Fruit fly (Drosophila melanogaster) whole organism, embryonic: Measurements from ENCODE around the gene Shmt.

Source experiments
- Ada2b ChIP-seq: fragments of 200-800 bp; sonication (Bioruptor generic); IDR thresholded peaks from 2 replicates; pipeline ENCODE4 v1.3.6; 2022; ENCODE audit warnings: missing biosample characterization, missing genetic modification characterization
- B-H2 ChIP-seq: fragments of 200-800 bp; sonication (Bioruptor generic); optimal IDR thresholded peaks from 2 replicates; lab custom pipeline; 2018; ENCODE audit warnings: missing biosample characterization, mild to moderate bottlenecking, missing genetic modification characterization
- Bdp1 ChIP-seq: fragments of 200-800 bp; sonication (Bioruptor generic); optimal IDR thresholded peaks from 3 replicates; lab custom pipeline; 2016; ENCODE audit warnings: missing biosample characterization, missing genetic modification characterization
- CG11560 ChIP-seq: fragments of 200-800 bp; sonication (Bioruptor generic); IDR thresholded peaks from 3 replicates; pipeline ENCODE4 v1.3.6; 2022; ENCODE audit warnings: missing biosample characterization, missing genetic modification characterization
- CG14860 ChIP-seq: fragments of 200-800 bp; sonication (Bioruptor generic); IDR thresholded peaks from 3 replicates; pipeline ENCODE4 v1.3.6; 2022; ENCODE audit warnings: missing biosample characterization, missing genetic modification characterization; ENCODE audit not compliant: partially characterized antibody
- CG15073 ChIP-seq: fragments of 200-800 bp; sonication (Bioruptor generic); optimal IDR thresholded peaks from 2 replicates; lab custom pipeline; 2016; ENCODE audit warnings: missing biosample characterization, missing genetic modification characterization
- CG1529 ChIP-seq: fragments of 200-800 bp; sonication (Bioruptor generic); optimal IDR thresholded peaks from 3 replicates; lab custom pipeline; 2018; ENCODE audit warnings: missing biosample characterization, missing genetic modification characterization
- CG15479 ChIP-seq: fragments of 200-800 bp; sonication (Bioruptor generic); optimal IDR thresholded peaks from 3 replicates; lab custom pipeline; 2019; ENCODE audit warnings: missing biosample characterization, mild to moderate bottlenecking, missing genetic modification characterization, moderate library complexity
- CG1603 ChIP-seq: fragments of 200-800 bp; sonication (Bioruptor generic); optimal IDR thresholded peaks from 2 replicates; lab custom pipeline; 2019; ENCODE audit warnings: missing biosample characterization, mild to moderate bottlenecking, missing genetic modification characterization, moderate library complexity
- CG17568 ChIP-seq: fragments of 200-800 bp; sonication (Bioruptor generic); optimal IDR thresholded peaks from 2 replicates; lab custom pipeline; 2018; ENCODE audit warnings: missing biosample characterization, mild to moderate bottlenecking, missing genetic modification characterization, moderate library complexity
- CG1792 ChIP-seq: fragments of 200-800 bp; sonication (Bioruptor generic); optimal IDR thresholded peaks from 2 replicates; lab custom pipeline; 2016; ENCODE audit warnings: missing biosample characterization, missing genetic modification characterization
- CG2120 ChIP-seq: fragments of 200-800 bp; sonication (Bioruptor generic); optimal IDR thresholded peaks from 3 replicates; lab custom pipeline; 2016; ENCODE audit warnings: missing biosample characterization, missing genetic modification characterization
- CG33213 ChIP-seq: fragments of 200-800 bp; sonication (Bioruptor generic); optimal IDR thresholded peaks from 3 replicates; lab custom pipeline; 2016; ENCODE audit warnings: missing biosample characterization, missing genetic modification characterization
- CG3847 ChIP-seq: fragments of 200-800 bp; sonication (Bioruptor generic); IDR thresholded peaks from 2 replicates; pipeline ENCODE4 v1.3.6; 2022; ENCODE audit warnings: missing biosample characterization, missing genetic modification characterization
- CG7556 ChIP-seq: fragments of 200-800 bp; sonication (Bioruptor generic); optimal IDR thresholded peaks from 2 replicates; lab custom pipeline; 2017; ENCODE audit warnings: missing biosample characterization, mild to moderate bottlenecking, missing genetic modification characterization
- CG7928 ChIP-seq: fragments of 200-800 bp; sonication (Bioruptor generic); optimal IDR thresholded peaks from 2 replicates; lab custom pipeline; 2017; ENCODE audit warnings: missing biosample characterization, mild to moderate bottlenecking, missing genetic modification characterization
- CG8089 ChIP-seq: fragments of 200-800 bp; sonication (Bioruptor generic); optimal IDR thresholded peaks from 3 replicates; lab custom pipeline; 2016; ENCODE audit warnings: missing biosample characterization, missing genetic modification characterization
- CG9817 ChIP-seq: fragments of 200-800 bp; sonication (Bioruptor generic); optimal IDR thresholded peaks from 2 replicates; lab custom pipeline; 2018; ENCODE audit warnings: missing biosample characterization, mild to moderate bottlenecking, missing genetic modification characterization, moderate library complexity
- CHES-1-like ChIP-seq: fragments of 200-800 bp; sonication (Bioruptor generic); optimal IDR thresholded peaks from 2 replicates; lab custom pipeline; 2016; ENCODE audit warnings: missing biosample characterization, missing genetic modification characterization
- Camta ChIP-seq: fragments of 200-800 bp; sonication (Bioruptor generic); optimal IDR thresholded peaks from 2 replicates; lab custom pipeline; 2016; ENCODE audit warnings: missing biosample characterization, missing genetic modification characterization
- Chrac-16 ChIP-seq: fragments of 200-800 bp; sonication (Bioruptor generic); optimal IDR thresholded peaks from 3 replicates; lab custom pipeline; 2016; ENCODE audit warnings: missing biosample characterization, missing genetic modification characterization
- E2f2 ChIP-seq: fragments of 200-800 bp; sonication (Bioruptor generic); IDR thresholded peaks from 2 replicates; pipeline ENCODE4 v1.3.6; 2022; ENCODE audit warnings: missing biosample characterization, missing genetic modification characterization
- Fer1 ChIP-seq: fragments of 200-800 bp; sonication (Bioruptor generic); optimal IDR thresholded peaks from 2 replicates; lab custom pipeline; 2017; ENCODE audit warnings: missing biosample characterization, mild to moderate bottlenecking, missing genetic modification characterization
- HLH3B ChIP-seq: fragments of 200-800 bp; sonication (Bioruptor generic); IDR thresholded peaks from 2 replicates; pipeline ENCODE4 v1.3.6; 2022; ENCODE audit warnings: missing biosample characterization, missing genetic modification characterization
- Hmx ChIP-seq: fragments of 200-800 bp; sonication (Bioruptor generic); optimal IDR thresholded peaks from 2 replicates; lab custom pipeline; 2016; ENCODE audit warnings: missing biosample characterization, missing genetic modification characterization
- Med ChIP-seq: fragments of 200-800 bp; sonication (Bioruptor generic); peaks from one replicate; lab custom pipeline; 2016; ENCODE audit warnings: missing biosample characterization, missing genetic modification characterization, mild to moderate bottlenecking, inconsistent platforms, moderate library complexity
- NfI ChIP-seq: fragments of 200-800 bp; sonication (Bioruptor generic); optimal IDR thresholded peaks from 3 replicates; lab custom pipeline; 2018; ENCODE audit warnings: missing biosample characterization, mild to moderate bottlenecking, missing genetic modification characterization, moderate library complexity
- Ptx1 ChIP-seq: fragments of 200-800 bp; sonication (Bioruptor generic); IDR thresholded peaks from 2 replicates; pipeline ENCODE4 v1.3.6; 2022; ENCODE audit warnings: missing biosample characterization, missing genetic modification characterization
- Sox102F ChIP-seq: fragments of 200-800 bp; sonication (Bioruptor generic); optimal IDR thresholded peaks from 2 replicates; lab custom pipeline; 2018; ENCODE audit warnings: missing biosample characterization, mild to moderate bottlenecking, missing genetic modification characterization, moderate library complexity
- amos ChIP-seq: fragments of 200-800 bp; sonication (Bioruptor generic); IDR thresholded peaks from 2 replicates; pipeline ENCODE4 v1.3.6; 2022; ENCODE audit warnings: missing biosample characterization, missing genetic modification characterization; ENCODE audit not compliant: partially characterized antibody
- az2 ChIP-seq: fragments of 200-800 bp; sonication (Bioruptor generic); optimal IDR thresholded peaks from 3 replicates; lab custom pipeline; 2016; ENCODE audit warnings: missing biosample characterization, missing genetic modification characterization
- bigmax ChIP-seq: fragments of 200-800 bp; sonication (Bioruptor generic); optimal IDR thresholded peaks from 2 replicates; lab custom pipeline; 2018; ENCODE audit warnings: missing biosample characterization, mild to moderate bottlenecking, missing genetic modification characterization
- bsh ChIP-seq, 2 experiments: fragments of 200-800 bp; sonication (Bioruptor generic); optimal IDR thresholded peaks; 2 replicates each; lab custom pipeline; 2017 to 2018; ENCODE audit warnings: mild to moderate bottlenecking in 2 of 2, missing biosample characterization in 2 of 2, missing genetic modification characterization in 2 of 2, moderate library complexity in 1 of 2
- dpn ChIP-seq, 2 experiments: fragments of 200-800 bp; sonication (Bioruptor generic); optimal IDR thresholded peaks; 3 replicates each; lab custom pipeline; 2016; ENCODE audit warnings: missing biosample characterization in 2 of 2, missing genetic modification characterization in 2 of 2
- emc ChIP-seq: fragments of 200-800 bp; sonication (Bioruptor generic); optimal IDR thresholded peaks from 2 replicates; lab custom pipeline; 2016; ENCODE audit warnings: missing biosample characterization, missing genetic modification characterization
- fd96Cb ChIP-seq: fragments of 200-800 bp; sonication (Bioruptor generic); optimal IDR thresholded peaks from 2 replicates; lab custom pipeline; 2018; ENCODE audit warnings: missing biosample characterization, mild to moderate bottlenecking, missing genetic modification characterization, moderate library complexity
- fru ChIP-seq: fragments of >200 bp; optimal IDR thresholded peaks from 2 replicates; lab custom pipeline; 2017
- lab ChIP-seq: fragments of 200-800 bp; sonication (Bioruptor generic); optimal IDR thresholded peaks from 3 replicates; lab custom pipeline; 2017; ENCODE audit warnings: missing biosample characterization, missing genetic modification characterization, mild to moderate bottlenecking, moderate library complexity, missing genetic modification reagents
- mam ChIP-seq: fragments of 200-800 bp; sonication (Bioruptor generic); optimal IDR thresholded peaks from 3 replicates; lab custom pipeline; 2016; ENCODE audit warnings: missing biosample characterization, missing genetic modification characterization
- phol ChIP-seq: fragments of 200-800 bp; sonication (Bioruptor generic); optimal IDR thresholded peaks from 3 replicates; lab custom pipeline; 2018; ENCODE audit warnings: missing biosample characterization, mild to moderate bottlenecking, missing genetic modification characterization, moderate library complexity
- pita ChIP-seq: fragments of 200-800 bp; sonication (Bioruptor generic); optimal IDR thresholded peaks from 2 replicates; lab custom pipeline; 2017; ENCODE audit warnings: missing biosample characterization, mild to moderate bottlenecking, missing genetic modification characterization
- pnt ChIP-seq: fragments of 200-800 bp; sonication (Bioruptor generic); optimal IDR thresholded peaks from 3 replicates; lab custom pipeline; 2016; ENCODE audit warnings: missing biosample characterization, missing genetic modification characterization
- sens ChIP-seq: fragments of 200-800 bp; sonication (Bioruptor generic); peaks from one replicate; lab custom pipeline; 2016; ENCODE audit warnings: missing biosample characterization, missing genetic modification characterization
- seq ChIP-seq: fragments of 200-800 bp; sonication (Bioruptor generic); IDR thresholded peaks from 2 replicates; pipeline ENCODE4 v1.3.6; 2022; ENCODE audit warnings: missing biosample characterization, missing genetic modification characterization
- sob ChIP-seq: fragments of 200-800 bp; sonication (Bioruptor generic); IDR thresholded peaks from 2 replicates; pipeline ENCODE4 v1.3.6; 2022; ENCODE audit warnings: missing biosample characterization, missing genetic modification characterization
- stwl ChIP-seq: fragments of 200-800 bp; sonication (Bioruptor generic); optimal IDR thresholded peaks from 3 replicates; lab custom pipeline; 2018; ENCODE audit warnings: missing biosample characterization, mild to moderate bottlenecking, missing genetic modification characterization, moderate library complexity
- trh ChIP-seq: fragments of 200-800 bp; sonication (Bioruptor generic); optimal IDR thresholded peaks from 2 replicates; lab custom pipeline; 2016; ENCODE audit warnings: missing biosample characterization, missing genetic modification characterization
- vvl ChIP-seq: fragments of 200-800 bp; sonication (Bioruptor generic); IDR thresholded peaks from 2 replicates; pipeline ENCODE4 v1.3.6; 2022; ENCODE audit warnings: missing biosample characterization, missing genetic modification characterization
- wor ChIP-seq: fragments of 200-800 bp; sonication (Bioruptor generic); IDR thresholded peaks from 2 replicates; pipeline ENCODE4 v1.3.6; 2022; ENCODE audit warnings: missing biosample characterization, missing genetic modification characterization
- zen ChIP-seq: fragments of 200-800 bp; sonication (Bioruptor generic); optimal IDR thresholded peaks from 3 replicates; lab custom pipeline; 2018; ENCODE audit warnings: missing biosample characterization, mild to moderate bottlenecking, missing genetic modification characterization, moderate library complexity
- zen2 ChIP-seq: fragments of 200-800 bp; sonication (Bioruptor generic); IDR thresholded peaks from 3 replicates; pipeline ENCODE4 v1.3.6; 2022; ENCODE audit warnings: missing biosample characterization, missing genetic modification characterization; ENCODE audit not compliant: partially characterized antibody
- zfh2 ChIP-seq: fragments of 200-800 bp; sonication (Bioruptor generic); optimal IDR thresholded peaks from 2 replicates; lab custom pipeline; 2016; ENCODE audit warnings: missing biosample characterization, missing genetic modification characterization

The Shmt gene

DNA sequence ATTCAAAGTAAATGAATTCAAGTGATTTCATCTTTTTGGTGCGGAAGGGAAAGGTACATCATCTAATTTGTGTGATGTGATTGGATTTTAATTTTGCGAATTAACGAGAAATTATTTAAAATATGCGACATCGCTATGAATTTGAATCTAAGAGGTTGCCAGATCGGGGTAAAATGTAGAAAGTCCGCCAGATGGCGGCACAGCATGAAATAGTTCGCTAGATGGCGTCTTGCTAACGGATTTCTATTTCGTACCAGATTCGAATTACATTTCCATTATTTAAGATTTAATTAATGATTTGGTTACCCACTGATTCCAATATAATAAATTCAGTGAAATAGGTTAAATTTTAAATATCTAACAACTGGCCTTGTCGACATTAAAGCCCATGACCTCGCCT is 33.2 kb downstream of the Shmt start (continued):
- TF ChIP-seq CG9817 (tag; lab: Kevin White, UChicago): peak; percentile 25
- TF ChIP-seq CG8089 (GFP tag; lab: Kevin White, UChicago): peak; percentile 11
- TF ChIP-seq pnt (GFP tag; lab: Kevin White, UChicago): peak; percentile 45
- TF ChIP-seq CG14860: no peak
- peak; percentile 42 for TF ChIP-seq NfI (GFP tag; lab: Kevin White, UChicago)
- TF ChIP-seq B-H2 (GFP tag; lab: Kevin White, UChicago): peak; percentile 25
- no peak for TF ChIP-seq CG1792 (GFP tag; lab: Kevin White, UChicago)
- no peak for TF ChIP-seq CG15073 (GFP tag; lab: Kevin White, UChicago)
- TF ChIP-seq fru (lab: Kevin White, UChicago): no peak
- TF ChIP-seq Bdp1 (GFP tag; lab: Kevin White, UChicago): no peak
- TF ChIP-seq fd96Cb (tag; lab: Kevin White, UChicago): no peak
- TF ChIP-seq CG7928 (GFP tag; lab: Kevin White, UChicago): no peak
- TF ChIP-seq E2f2: peak; percentile 87
- no peak for TF ChIP-seq CG1529 (GFP tag; lab: Kevin White, UChicago)
- TF ChIP-seq CG1603 (tag; lab: Kevin White, UChicago): peak; percentile 77
- TF ChIP-seq Ptx1 (GFP tag; lab: Robert Waterston, UW): peak; percentile 24; the same call in 1 of the 2 replicates
- TF ChIP-seq bigmax (GFP tag; lab: Kevin White, UChicago): peak; percentile 3
- TF ChIP-seq bsh (GFP tag; optimal IDR thresholded peaks at IDR 0.05; lab: Kevin White, UChicago): peak in 1 of 2 experiments; percentile 25
- TF ChIP-seq Hmx (GFP tag; lab: Kevin White, UChicago): no peak
- TF ChIP-seq CG15479 (GFP tag; lab: Kevin White, UChicago): peak; percentile 24
- peak; percentile 65 for TF ChIP-seq zen
- peak; percentile 5 for TF ChIP-seq Fer1 (GFP tag; lab: Kevin White, UChicago)
- no peak for TF ChIP-seq trh
- no peak for TF ChIP-seq CG7556 (GFP tag; lab: Kevin White, UChicago)
- TF ChIP-seq seq (GFP tag; lab: Robert Waterston, UW): no peak
- peak; percentile 46 for TF ChIP-seq mam (GFP tag; lab: Kevin White, UChicago)
- no peak for TF ChIP-seq zfh2 (GFP tag; lab: Kevin White, UChicago)
- peak; percentile 37 to 59 for TF ChIP-seq dpn (GFP tag; optimal IDR thresholded peaks at IDR 0.05; lab: Kevin White, UChicago)
- TF ChIP-seq CG2120: peak; percentile 50
- peak; percentile 37; the same call in 1 of the 2 replicates for TF ChIP-seq Ada2b (GFP tag; lab: Robert Waterston, UW)
- TF ChIP-seq CG33213 (GFP tag; lab: Kevin White, UChicago): peak; percentile 47
- peak; percentile 34 for TF ChIP-seq lab (GFP tag; lab: Kevin White, UChicago)
- peak; percentile 5 for TF ChIP-seq CHES-1-like
- no peak for TF ChIP-seq zen2 (GFP tag; lab: Robert Waterston, UW)
- peak; percentile 60 for TF ChIP-seq Chrac-16 (GFP tag; lab: Kevin White, UChicago)
- peak; percentile 57 for TF ChIP-seq sob (GFP tag; lab: Robert Waterston, UW)
- TF ChIP-seq Med: peak; percentile 86
- peak; percentile 35; the same call in 1 of the 2 replicates for TF ChIP-seq amos (GFP tag; lab: Robert Waterston, UW)
- TF ChIP-seq phol (tag; lab: Kevin White, UChicago): peak; percentile 58
- TF ChIP-seq wor: no peak
- peak; percentile 37 for TF ChIP-seq pita
- TF ChIP-seq CG3847 (GFP tag; lab: Robert Waterston, UW): peak; percentile 69
- no peak; the same call in 1 of the 2 replicates for TF ChIP-seq HLH3B (GFP tag; lab: Robert Waterston, UW)
- peak; percentile 84 for TF ChIP-seq sens (GFP tag; lab: Kevin White, UChicago)
- peak; percentile 61 for TF ChIP-seq stwl (tag; lab: Kevin White, UChicago)
- TF ChIP-seq CG11560 (tag; lab: Robert Waterston, UW): no peak
- TF ChIP-seq CG17568 (GFP tag; lab: Kevin White, UChicago): peak; percentile 8
- TF ChIP-seq emc (GFP tag; lab: Kevin White, UChicago): no peak
- peak; percentile 15 for TF ChIP-seq Camta (GFP tag; lab: Kevin White, UChicago)
- peak; percentile 21 for TF ChIP-seq Sox102F
- peak; percentile 82 for TF ChIP-seq vvl (GFP tag; lab: Robert Waterston, UW)
- peak; percentile 11 for TF ChIP-seq az2 (GFP tag; lab: Kevin White, UChicago)
